Worm (Caenorhabditis elegans) whole organism, L2 larva: ENCODE results near the gene C39B5.10.

ENCODE experiments used
- aly-2 ChIP-seq: fragments of 150-350 bp; optimal IDR thresholded peaks from 2 replicates; lab custom pipeline; 2014; ENCODE audit warnings: missing biosample characterization, missing genetic modification characterization
- elt-3 ChIP-seq: sonication (generic microtip); optimal IDR thresholded peaks from 2 replicates; lab custom pipeline; 2017; ENCODE audit warnings: missing biosample characterization, missing genetic modification characterization
- lin-11 ChIP-seq: fragments of 150-350 bp; sonication (generic microtip); optimal IDR thresholded peaks from 2 replicates; lab custom pipeline; 2014; ENCODE audit warnings: missing biosample characterization, missing genetic modification characterization, inconsistent platforms, mixed read lengths
- nhr-11 ChIP-seq: fragments of 150-350 bp; optimal IDR thresholded peaks from 2 replicates; lab custom pipeline; 2014; ENCODE audit warnings: missing biosample characterization, missing genetic modification characterization
- nhr-21 ChIP-seq: fragments of 150-350 bp; optimal IDR thresholded peaks from 2 replicates; lab custom pipeline; 2014; ENCODE audit warnings: missing biosample characterization, missing genetic modification characterization
- unc-39 ChIP-seq: fragments of 150-350 bp; optimal IDR thresholded peaks from 2 replicates; lab custom pipeline; 2014; ENCODE audit warnings: missing biosample characterization, missing genetic modification characterization
- zag-1 ChIP-seq: fragments of 150-350 bp; optimal IDR thresholded peaks from 2 replicates; lab custom pipeline; 2014; ENCODE audit warnings: missing biosample characterization, missing genetic modification characterization

ce11 chrIII:2283341-2283847 lies 44.0 kb upstream of the C39B5.10 start:
- TF ChIP-seq lin-11 (tag; lab: Kevin White, UChicago), result no peak
- TF ChIP-seq zag-1, result no peak
- TF ChIP-seq nhr-21 (tag; lab: Kevin White, UChicago), result no peak
- no peak for TF ChIP-seq elt-3 (tag; lab: Kevin White, UChicago)
- TF ChIP-seq unc-39, result no peak
- no peak for TF ChIP-seq nhr-11 (tag; lab: Kevin White, UChicago)
- no peak for TF ChIP-seq aly-2 (tag; lab: Kevin White, UChicago)
